Worm (Caenorhabditis elegans) whole organism, L4 larva: Measurements from ENCODE around the gene acs-20.

ENCODE experiments used
- D1046.2 ChIP-seq: fragments of 200-800 bp; sonication (Bioruptor generic); IDR thresholded peaks from 2 replicates; pipeline ENCODE4 v1.3.6; 2022; ENCODE audit warnings: missing genetic modification characterization, missing compliant biosample characterization
- F10B5.3 ChIP-seq: sonication (generic microtip); optimal IDR thresholded peaks from 2 replicates; lab custom pipeline; 2016; ENCODE audit warnings: mild to moderate bottlenecking, missing genetic modification characterization, missing compliant biosample characterization
- F44E2.7 ChIP-seq: fragments of 200-800 bp; sonication (Bioruptor generic); IDR thresholded peaks from 2 replicates; pipeline ENCODE4 v2.1.2; 2022; ENCODE audit warnings: missing genetic modification characterization, missing compliant biosample characterization
- T26A8.4 ChIP-seq: fragments of 200-800 bp; sonication (Bioruptor generic); IDR thresholded peaks from 2 replicates; pipeline ENCODE4 v1.3.6; 2022; ENCODE audit warnings: missing genetic modification characterization, missing compliant biosample characterization
- ZK546.5 ChIP-seq, 2 experiments: sonication (generic microtip); optimal IDR thresholded peaks; 2 replicates each; lab custom pipeline; 2017; ENCODE audit warnings: missing biosample characterization in 2 of 2, missing genetic modification characterization in 2 of 2
- aha-1 ChIP-seq: fragments of 150-350 bp; peaks from one replicate; lab custom pipeline; 2014; ENCODE audit warnings: missing biosample characterization, missing genetic modification characterization
- attf-4 ChIP-seq: sonication (generic microtip); optimal IDR thresholded peaks from 3 replicates; lab custom pipeline; 2017; ENCODE audit warnings: missing biosample characterization, missing genetic modification characterization
- ceh-32 ChIP-seq: sonication (generic microtip); optimal IDR thresholded peaks from 2 replicates; lab custom pipeline; 2016; ENCODE audit warnings: mild to moderate bottlenecking, missing genetic modification characterization, missing compliant biosample characterization; ENCODE audit not compliant: poor library complexity
- ceh-44 ChIP-seq: fragments of 200-800 bp; sonication (Bioruptor generic); IDR thresholded peaks from 2 replicates; pipeline ENCODE4 v1.3.6; 2022; ENCODE audit warnings: missing genetic modification reagents, missing genetic modification characterization, missing compliant biosample characterization
- ceh-62 ChIP-seq: sonication (generic microtip); optimal IDR thresholded peaks from 2 replicates; lab custom pipeline; 2017; ENCODE audit warnings: missing biosample characterization, missing genetic modification characterization
- cey-2 ChIP-seq: sonication (generic microtip); optimal IDR thresholded peaks from 3 replicates; lab custom pipeline; 2017; ENCODE audit warnings: missing genetic modification characterization, mild to moderate bottlenecking, missing compliant biosample characterization, antibody characterized with exemption, borderline replicate concordance; ENCODE audit not compliant: insufficient read depth
- ctbp-1 ChIP-seq: fragments of 200-800 bp; sonication (Bioruptor generic); IDR thresholded peaks from 2 replicates; pipeline ENCODE4 v1.3.6; 2022; ENCODE audit warnings: missing genetic modification reagents, missing genetic modification characterization, missing compliant biosample characterization
- daf-12 ChIP-seq: fragments of 150-350 bp; optimal IDR thresholded peaks from 2 replicates; lab custom pipeline; 2014; ENCODE audit warnings: missing biosample characterization, missing genetic modification reagents, missing genetic modification characterization
- dmd-6 ChIP-seq: fragments of 200-800 bp; sonication (Bioruptor generic); IDR thresholded peaks from 2 replicates; pipeline ENCODE4 v1.3.6; 2022; ENCODE audit warnings: missing genetic modification reagents, missing genetic modification characterization, missing compliant biosample characterization
- dpl-1 ChIP-seq: fragments of 150-350 bp; optimal IDR thresholded peaks from 2 replicates; lab custom pipeline; 2014; ENCODE audit warnings: missing biosample characterization, missing genetic modification reagents, missing genetic modification characterization
- duxl-1 ChIP-seq: sonication (generic microtip); optimal IDR thresholded peaks from 2 replicates; lab custom pipeline; 2016; ENCODE audit warnings: mild to moderate bottlenecking, missing genetic modification characterization, moderate library complexity, missing compliant biosample characterization; ENCODE audit not compliant: poor library complexity
- egl-27 ChIP-seq: sonication (generic microtip); optimal IDR thresholded peaks from 3 replicates; lab custom pipeline; 2017; ENCODE audit warnings: missing biosample characterization, missing genetic modification reagents, missing genetic modification characterization
- egl-43 ChIP-seq: fragments of 200-800 bp; sonication (Bioruptor generic); IDR thresholded peaks from 2 replicates; pipeline ENCODE4 v1.3.6; 2022; ENCODE audit warnings: missing genetic modification reagents, missing genetic modification characterization, missing compliant biosample characterization
- fos-1 ChIP-seq: fragments of 150-350 bp; optimal IDR thresholded peaks from 2 replicates; lab custom pipeline; 2014; ENCODE audit warnings: missing biosample characterization, missing genetic modification characterization
- hlh-11 ChIP-seq: fragments of 200-800 bp; sonication (Bioruptor generic); optimal IDR thresholded peaks from 2 replicates; lab custom pipeline; 2018; ENCODE audit warnings: mild to moderate bottlenecking, missing genetic modification characterization, missing compliant biosample characterization
- hlh-30 ChIP-seq: sonication (generic microtip); optimal IDR thresholded peaks from 2 replicates; lab custom pipeline; 2017; ENCODE audit warnings: antibody characterized with exemption, mild to moderate bottlenecking, missing genetic modification characterization, missing compliant biosample characterization; ENCODE audit not compliant: insufficient read depth
- lim-7 ChIP-seq: fragments of 200-800 bp; sonication (Bioruptor generic); IDR thresholded peaks from 2 replicates; pipeline ENCODE4 v1.3.6; 2022; ENCODE audit warnings: missing genetic modification characterization, missing compliant biosample characterization
- lin-1 ChIP-seq: fragments of 200-800 bp; sonication (Bioruptor generic); IDR thresholded peaks from 2 replicates; pipeline ENCODE4 v1.3.6; 2022; ENCODE audit warnings: missing genetic modification reagents, missing genetic modification characterization, missing compliant biosample characterization
- lin-39 ChIP-seq: fragments of 150-350 bp; optimal IDR thresholded peaks from 2 replicates; lab custom pipeline; 2014; ENCODE audit warnings: missing biosample characterization, missing genetic modification reagents, missing genetic modification characterization
- lsy-2 ChIP-seq, 2 experiments: fragments of 150-350 bp in 1 of 2; sonication (generic microtip) in 1 of 2; optimal IDR thresholded peaks; 2 replicates each; lab custom pipeline; 2014 to 2017; ENCODE audit warnings: missing biosample characterization in 2 of 2, missing genetic modification characterization in 2 of 2
- mxl-3 ChIP-seq: fragments of 200-800 bp; sonication (Bioruptor generic); optimal IDR thresholded peaks from 2 replicates; lab custom pipeline; 2018; ENCODE audit warnings: mild to moderate bottlenecking, missing genetic modification characterization, missing compliant biosample characterization
- nhr-10 ChIP-seq: fragments of 150-350 bp; optimal IDR thresholded peaks from 2 replicates; lab custom pipeline; 2014; ENCODE audit warnings: missing biosample characterization, missing genetic modification characterization
- nhr-102 ChIP-seq: sonication (generic microtip); optimal IDR thresholded peaks from 2 replicates; lab custom pipeline; 2016; ENCODE audit warnings: mild to moderate bottlenecking, missing genetic modification characterization, moderate library complexity, missing compliant biosample characterization
- nhr-25 ChIP-seq: sonication (generic microtip); optimal IDR thresholded peaks from 2 replicates; lab custom pipeline; 2017; ENCODE audit warnings: missing genetic modification characterization, mild to moderate bottlenecking, missing compliant biosample characterization, antibody characterized with exemption, moderate library complexity, borderline replicate concordance; ENCODE audit not compliant: insufficient read depth
- nhr-28 ChIP-seq: fragments of 150-350 bp; optimal IDR thresholded peaks from 2 replicates; lab custom pipeline; 2014; ENCODE audit warnings: missing biosample characterization, missing genetic modification characterization
- nhr-48 ChIP-seq: sonication (generic microtip); optimal IDR thresholded peaks from 2 replicates; lab custom pipeline; 2016; ENCODE audit warnings: mild to moderate bottlenecking, missing genetic modification characterization, missing compliant biosample characterization
- nhr-6 ChIP-seq: fragments of 150-350 bp; optimal IDR thresholded peaks from 2 replicates; lab custom pipeline; 2014; ENCODE audit warnings: missing biosample characterization, missing genetic modification characterization
- nhr-76 ChIP-seq: fragments of 150-350 bp; optimal IDR thresholded peaks from 2 replicates; lab custom pipeline; 2014; ENCODE audit warnings: missing biosample characterization, missing genetic modification characterization
- saeg-2 ChIP-seq: fragments of 200-800 bp; sonication (Bioruptor generic); IDR thresholded peaks from 2 replicates; pipeline ENCODE4 v1.3.6; 2022; ENCODE audit warnings: missing genetic modification reagents, missing genetic modification characterization, missing compliant biosample characterization
- snpc-4 ChIP-seq: fragments of 150-350 bp; optimal IDR thresholded peaks from 2 replicates; lab custom pipeline; 2014; ENCODE audit warnings: missing biosample characterization, missing genetic modification characterization
- spr-1 ChIP-seq: sonication (generic microtip); optimal IDR thresholded peaks from 2 replicates; lab custom pipeline; 2016; ENCODE audit warnings: mild to moderate bottlenecking, missing genetic modification characterization, missing compliant biosample characterization
- spr-3 ChIP-seq: fragments of 200-800 bp; sonication (Bioruptor generic); optimal IDR thresholded peaks from 2 replicates; lab custom pipeline; 2018; ENCODE audit warnings: mild to moderate bottlenecking, missing genetic modification characterization, missing compliant biosample characterization
- tra-1 ChIP-seq: fragments of 200-800 bp; sonication (Bioruptor generic); IDR thresholded peaks from 2 replicates; pipeline ENCODE4 v1.3.6; 2022; ENCODE audit warnings: missing genetic modification reagents, missing genetic modification characterization, missing compliant biosample characterization
- unc-130 ChIP-seq: sonication (generic microtip); optimal IDR thresholded peaks from 2 replicates; lab custom pipeline; 2016; ENCODE audit warnings: missing genetic modification reagents, missing genetic modification characterization, missing compliant biosample characterization
- unc-39 ChIP-seq: sonication (generic microtip); optimal IDR thresholded peaks from 2 replicates; lab custom pipeline; 2017; ENCODE audit warnings: missing biosample characterization, missing genetic modification characterization
- unc-62 ChIP-seq, 3 experiments: fragments of 150-350 bp in 1 of 3; sonication (generic microtip); optimal IDR thresholded peaks in 2 of 3; peaks in 1 of 3; 1 replicate in 1 of 3; 2 replicates in 2 of 3; lab custom pipeline; 2014 to 2017; ENCODE audit warnings: missing biosample characterization in 3 of 3, missing genetic modification characterization in 3 of 3, missing genetic modification reagents in 3 of 3, missing genotype in 1 of 3
- vab-7 ChIP-seq: fragments of 200-800 bp; sonication (Bioruptor generic); IDR thresholded peaks from 2 replicates; pipeline ENCODE4 v1.3.6; 2022; ENCODE audit warnings: missing genetic modification reagents, missing genetic modification characterization, missing compliant biosample characterization
- zfp-3 ChIP-seq: fragments of 200-800 bp; sonication (Bioruptor generic); conservative IDR thresholded peaks from 2 replicates; pipeline ENCODE4 v1.3.6; 2022; ENCODE audit warnings: missing genetic modification reagents, missing genetic modification characterization, missing compliant biosample characterization
- zip-11 ChIP-seq: fragments of 200-800 bp; sonication (Bioruptor generic); IDR thresholded peaks from 2 replicates; pipeline ENCODE4 v1.3.6; 2022; ENCODE audit warnings: missing genetic modification characterization, missing compliant biosample characterization
- zip-2 ChIP-seq: fragments of 150-350 bp; optimal IDR thresholded peaks from 2 replicates; lab custom pipeline; 2014; ENCODE audit warnings: missing biosample characterization, missing genetic modification characterization

Gene acs-20

DNA sequence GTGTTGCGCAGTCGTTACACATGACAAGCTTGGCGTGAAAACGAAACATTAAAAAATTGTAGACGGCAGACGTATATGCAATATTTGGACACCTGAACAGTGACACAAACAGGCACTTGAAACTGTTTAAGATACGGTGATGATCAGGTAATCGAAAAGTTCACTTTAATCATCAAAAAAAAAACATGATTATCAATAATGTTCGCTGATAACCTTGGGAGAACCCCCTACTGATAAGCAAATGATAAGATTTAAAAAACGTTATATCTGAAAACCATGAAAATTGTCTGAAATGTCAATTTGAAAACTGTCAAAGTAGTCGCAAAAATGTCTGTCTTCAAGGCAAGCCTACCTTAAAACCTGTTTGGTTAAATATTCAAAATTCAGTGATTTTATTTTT, 1.5 kb upstream of the acs-20 start (continued):
- no peak for TF ChIP-seq nhr-6 (tag; lab: Kevin White, UChicago)
- TF ChIP-seq nhr-25 (tag; lab: Kevin White, UChicago) = no peak
- no peak for TF ChIP-seq unc-130 (GFP tag; lab: Kevin White, UChicago)
- TF ChIP-seq ctbp-1 = no peak
- no peak for TF ChIP-seq daf-12 (tag; lab: Kevin White, UChicago)
- TF ChIP-seq attf-4 (tag; lab: Kevin White, UChicago) = no peak
- no peak for TF ChIP-seq F10B5.3 (tag; lab: Kevin White, UChicago)
- no peak for TF ChIP-seq egl-27 (tag; lab: Kevin White, UChicago)
- no peak for TF ChIP-seq lin-39 (tag; lab: Kevin White, UChicago)
- no peak for TF ChIP-seq vab-7 (GFP tag; lab: Robert Waterston, UW)
- TF ChIP-seq ceh-44 (GFP tag; lab: Robert Waterston, UW) = no peak
- no peak for TF ChIP-seq duxl-1
- peak in 1 of 2 experiments; percentile 17 for TF ChIP-seq lsy-2 (tag; optimal IDR thresholded peaks at IDR 0.05; lab: Kevin White, UChicago)
- TF ChIP-seq tra-1 = peak; percentile 86
- peak; percentile 95 for TF ChIP-seq dmd-6 (GFP tag; lab: Robert Waterston, UW)
- no peak for TF ChIP-seq nhr-10
- no peak for TF ChIP-seq fos-1 (tag; lab: Kevin White, UChicago)
- TF ChIP-seq ceh-62 (tag; lab: Kevin White, UChicago) = no peak
- no peak for TF ChIP-seq unc-39
- no peak for TF ChIP-seq ZK546.5 (tag; optimal IDR thresholded peaks at IDR 0.05; lab: Kevin White, UChicago)
- no peak for TF ChIP-seq lim-7 (GFP tag; lab: Robert Waterston, UW)
- no peak for TF ChIP-seq D1046.2 (GFP tag; lab: Robert Waterston, UW)
- TF ChIP-seq, all 104 proteins: peak for 19

DNA sequence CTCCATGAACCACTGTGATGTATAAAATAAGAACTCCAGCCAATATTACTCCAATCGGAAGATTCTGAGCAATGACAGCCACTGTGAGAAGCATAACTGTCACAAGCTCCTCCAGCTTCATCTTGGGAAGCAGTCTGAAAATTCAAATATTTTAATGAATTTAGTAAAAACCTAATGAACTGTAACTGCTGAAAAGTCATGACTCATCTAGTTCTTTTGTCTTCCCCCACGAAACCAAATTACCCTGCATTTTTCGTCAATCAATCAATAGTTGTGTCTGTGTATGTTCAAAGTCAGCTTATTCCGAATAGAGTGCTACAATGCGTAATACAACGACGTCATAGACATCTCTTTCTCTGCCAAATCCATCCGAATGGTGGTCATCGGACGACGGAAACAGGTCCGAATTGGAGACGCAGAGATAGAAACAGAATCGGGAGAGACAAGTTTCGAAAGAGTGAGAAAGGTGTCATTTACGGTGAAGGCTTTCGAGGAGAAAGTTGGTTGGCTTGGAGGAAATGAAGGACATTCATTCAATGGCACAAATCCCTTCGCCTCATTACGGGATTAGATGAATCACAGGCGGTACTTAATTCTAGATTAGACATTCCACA, 1.8 kb downstream of the acs-20 start:
- peak; percentile 13 for TF ChIP-seq dpl-1 (GFP tag; lab: Kevin White, UChicago)
- peak in 1 of 2 experiments; percentile 51 for TF ChIP-seq lsy-2 (tag; optimal IDR thresholded peaks at IDR 0.05; lab: Kevin White, UChicago)
- peak; percentile 52 for TF ChIP-seq hlh-11 (tag; lab: Kevin White, UChicago)
- peak; percentile 8 for TF ChIP-seq nhr-25 (tag; lab: Kevin White, UChicago)
- TF ChIP-seq saeg-2 (GFP tag; lab: Robert Waterston, UW) = no peak
- TF ChIP-seq zfp-3 (GFP tag; lab: Robert Waterston, UW) = no peak
- TF ChIP-seq unc-62 (GFP tag; optimal IDR thresholded peaks at IDR 0.05 in 1 of 2; lab: Kevin White, UChicago) = peak in 1 of 2 experiments; percentile 57
- no peak for TF ChIP-seq unc-62 (tag; optimal IDR thresholded peaks at IDR 0.05; lab: Kevin White, UChicago)
- TF ChIP-seq aha-1 (tag; lab: Kevin White, UChicago) = peak; percentile 81
- TF ChIP-seq hlh-30 (tag; lab: Kevin White, UChicago) = peak; percentile 59
- TF ChIP-seq spr-1 (tag; lab: Kevin White, UChicago) = no peak
- TF ChIP-seq ctbp-1 = no peak
- no peak for TF ChIP-seq snpc-4 (tag; lab: Kevin White, UChicago)
- TF ChIP-seq nhr-48 (tag; lab: Kevin White, UChicago) = peak; percentile 46
- TF ChIP-seq nhr-28 (tag; lab: Kevin White, UChicago) = peak; percentile 48
- TF ChIP-seq mxl-3 (GFP tag; lab: Kevin White, UChicago) = peak; percentile 44

- TF ChIP-seq ceh-32 (tag; lab: Kevin White, UChicago) (peak; percentile 26), nhr-76 (tag; lab: Kevin White, UChicago) (peak; percentile 29), nhr-6 (tag; lab: Kevin White, UChicago) (peak; percentile 86), cey-2 (tag; lab: Kevin White, UChicago) (no peak), zip-11 (GFP tag; lab: Robert Waterston, UW) (no peak), nhr-25 (tag; lab: Kevin White, UChicago) (peak; percentile 89), nhr-102 (tag; lab: Kevin White, UChicago) (peak; percentile 88), F44E2.7 (GFP tag; lab: Robert Waterston, UW) (no peak; the same call in 1 of the 2 replicates), egl-43 (GFP tag; lab: Robert Waterston, UW) (peak; percentile 62; the same call in 1 of the 2 replicates), lin-1 (peak; percentile 85), ctbp-1 (peak; percentile 58; the same call in 1 of the 2 replicates), zip-2 (tag; lab: Kevin White, UChicago) (peak; percentile 62), snpc-4 (tag; lab: Kevin White, UChicago) (peak; percentile 45), T26A8.4 (GFP tag; lab: Robert Waterston, UW) (peak; percentile 92), nhr-10 (no peak), spr-3 (GFP tag; lab: Kevin White, UChicago) (peak; percentile 61)
Observed at ce11 chrIV:12391003-12391637, 7.4 kb downstream of the acs-20 start, which contains the start of the genes rps-23 and dpm-3. rps-23 (minus strand) TSS chrIV:12391053. dpm-3 (plus strand) TSS chrIV:12391587.
